Fruit fly (Drosophila melanogaster) whole organism, embryonic: ENCODE measurements around the gene Wdr59.

Source experiments
- Aef1 ChIP-seq: fragments of 200-800 bp; sonication (Bioruptor generic); IDR thresholded peaks from 3 replicates; pipeline ENCODE4 v1.3.6; 2022; ENCODE audit warnings: missing biosample characterization, missing genetic modification characterization
- Bdp1 ChIP-seq: fragments of 200-800 bp; sonication (Bioruptor generic); optimal IDR thresholded peaks from 3 replicates; lab custom pipeline; 2016; ENCODE audit warnings: missing biosample characterization, missing genetic modification characterization
- CG10267 ChIP-seq: fragments of 200-800 bp; sonication (Bioruptor generic); optimal IDR thresholded peaks from 2 replicates; lab custom pipeline; 2018; ENCODE audit warnings: missing biosample characterization, mild to moderate bottlenecking, missing genetic modification characterization, moderate library complexity
- CG10274 ChIP-seq: fragments of 200-800 bp; sonication (Bioruptor generic); optimal IDR thresholded peaks from 3 replicates; lab custom pipeline; 2017; ENCODE audit warnings: missing biosample characterization, mild to moderate bottlenecking, missing genetic modification characterization
- CG11696 ChIP-seq: fragments of 200-800 bp; sonication (Bioruptor generic); IDR thresholded peaks from 2 replicates; pipeline ENCODE4 v1.3.6; 2022; ENCODE audit warnings: missing biosample characterization, missing genetic modification characterization
- CG12104 ChIP-seq: fragments of 200-800 bp; sonication (Bioruptor generic); optimal IDR thresholded peaks from 3 replicates; lab custom pipeline; 2016; ENCODE audit warnings: missing biosample characterization, missing genetic modification characterization
- CG12942 ChIP-seq: fragments of 200-800 bp; sonication (Bioruptor generic); optimal IDR thresholded peaks from 3 replicates; lab custom pipeline; 2016; ENCODE audit warnings: missing biosample characterization, missing genetic modification characterization
- CG14014 ChIP-seq: fragments of 200-800 bp; sonication (Bioruptor generic); IDR thresholded peaks from 2 replicates; pipeline ENCODE4 v1.3.6; 2022; ENCODE audit warnings: missing biosample characterization, missing genetic modification characterization
- CG14667 ChIP-seq: fragments of 200-800 bp; sonication (Bioruptor generic); IDR thresholded peaks from 2 replicates; pipeline ENCODE4 v1.3.6; 2022; ENCODE audit warnings: missing biosample characterization, missing genetic modification characterization
- CG14710 ChIP-seq: fragments of 200-800 bp; sonication (Bioruptor generic); optimal IDR thresholded peaks from 3 replicates; lab custom pipeline; 2019; ENCODE audit warnings: missing biosample characterization, mild to moderate bottlenecking, missing genetic modification characterization, moderate library complexity
- CG18599 ChIP-seq: fragments of 200-800 bp; sonication (Bioruptor generic); optimal IDR thresholded peaks from 3 replicates; lab custom pipeline; 2017; ENCODE audit warnings: missing biosample characterization, missing genetic modification characterization, mild to moderate bottlenecking, moderate library complexity, missing genetic modification reagents
- CG18619 ChIP-seq: fragments of 200-800 bp; sonication (Bioruptor generic); optimal IDR thresholded peaks from 3 replicates; lab custom pipeline; 2017; ENCODE audit warnings: missing biosample characterization, mild to moderate bottlenecking, missing genetic modification characterization
- CG2875 ChIP-seq: fragments of 200-800 bp; sonication (Bioruptor generic); optimal IDR thresholded peaks from 2 replicates; lab custom pipeline; 2017; ENCODE audit warnings: missing biosample characterization, mild to moderate bottlenecking, missing genetic modification characterization, missing genetic modification reagents
- CG42726 ChIP-seq: fragments of 200-800 bp; sonication (Bioruptor generic); IDR thresholded peaks from 2 replicates; pipeline ENCODE4 v1.3.6; 2022; ENCODE audit warnings: missing biosample characterization, missing genetic modification characterization; ENCODE audit not compliant: partially characterized antibody
- CG4854 ChIP-seq: fragments of 200-800 bp; sonication (Bioruptor generic); optimal IDR thresholded peaks from 2 replicates; lab custom pipeline; 2016; ENCODE audit warnings: missing biosample characterization, missing genetic modification characterization, inconsistent platforms
- CG6175 ChIP-seq: fragments of 200-800 bp; sonication (Bioruptor generic); IDR thresholded peaks from 3 replicates; pipeline ENCODE4 v1.3.6; 2022; ENCODE audit warnings: missing biosample characterization, missing genetic modification characterization
- CG6765 ChIP-seq: fragments of 200-800 bp; sonication (Bioruptor generic); optimal IDR thresholded peaks from 3 replicates; lab custom pipeline; 2017; ENCODE audit warnings: missing biosample characterization, mild to moderate bottlenecking, missing genetic modification characterization
- CG6854 ChIP-seq: fragments of 200-800 bp; sonication (Bioruptor generic); optimal IDR thresholded peaks from 3 replicates; lab custom pipeline; 2017; ENCODE audit warnings: missing biosample characterization, mild to moderate bottlenecking, missing genetic modification characterization
- CG7271 ChIP-seq: fragments of 200-800 bp; sonication (Bioruptor generic); optimal IDR thresholded peaks from 2 replicates; lab custom pipeline; 2018; ENCODE audit warnings: missing biosample characterization, mild to moderate bottlenecking, missing genetic modification characterization, moderate library complexity
- CG7372 ChIP-seq: fragments of 200-800 bp; sonication (Bioruptor generic); IDR thresholded peaks from 2 replicates; pipeline ENCODE4 v1.3.6; 2022; ENCODE audit warnings: missing biosample characterization, missing genetic modification characterization
- CG7745 ChIP-seq: fragments of 200-800 bp; sonication (Bioruptor generic); optimal IDR thresholded peaks from 2 replicates; lab custom pipeline; 2018; ENCODE audit warnings: missing biosample characterization, mild to moderate bottlenecking, missing genetic modification characterization, moderate library complexity
- CG8944 ChIP-seq: fragments of 200-800 bp; sonication (Bioruptor generic); optimal IDR thresholded peaks from 3 replicates; lab custom pipeline; 2016; ENCODE audit warnings: missing biosample characterization, missing genetic modification characterization
- D ChIP-seq, 2 experiments: fragments of 200-800 bp in 1 of 2; fragments of >200 bp in 1 of 2; sonication (Bioruptor generic) in 1 of 2; optimal IDR thresholded peaks; 2 replicates in 1 of 2; 3 replicates in 1 of 2; lab custom pipeline; 2017; ENCODE audit warnings: mild to moderate bottlenecking in 1 of 2, missing biosample characterization in 1 of 2, missing genetic modification characterization in 1 of 2, missing genetic modification reagents in 1 of 2
- Gug ChIP-seq: fragments of 200-800 bp; sonication (Bioruptor generic); IDR thresholded peaks from 4 replicates; pipeline ENCODE4 v1.3.6; 2022; ENCODE audit warnings: missing biosample characterization, missing genetic modification characterization
- H15 ChIP-seq: fragments of 200-800 bp; sonication (Bioruptor generic); IDR thresholded peaks from 3 replicates; pipeline ENCODE4 v1.3.6; 2022; ENCODE audit warnings: missing biosample characterization, missing genetic modification characterization
- HLH3B ChIP-seq: fragments of 200-800 bp; sonication (Bioruptor generic); IDR thresholded peaks from 2 replicates; pipeline ENCODE4 v1.3.6; 2022; ENCODE audit warnings: missing biosample characterization, missing genetic modification characterization
- Hr3 ChIP-seq: fragments of 200-800 bp; sonication (Bioruptor generic); optimal IDR thresholded peaks from 3 replicates; lab custom pipeline; 2016; ENCODE audit warnings: missing biosample characterization, missing genetic modification characterization
- Ptx1 ChIP-seq: fragments of 200-800 bp; sonication (Bioruptor generic); IDR thresholded peaks from 2 replicates; pipeline ENCODE4 v1.3.6; 2022; ENCODE audit warnings: missing biosample characterization, missing genetic modification characterization
- al ChIP-seq: fragments of 200-800 bp; sonication (Bioruptor generic); IDR thresholded peaks from 2 replicates; pipeline ENCODE4 v1.3.6; 2022; ENCODE audit warnings: missing biosample characterization, missing genetic modification characterization
- ap ChIP-seq: fragments of 200-800 bp; sonication (Bioruptor generic); IDR thresholded peaks from 2 replicates; pipeline ENCODE4 v1.3.6; 2022; ENCODE audit warnings: missing biosample characterization, missing genetic modification characterization
- ara ChIP-seq: fragments of 200-800 bp; sonication (Bioruptor generic); IDR thresholded peaks from 2 replicates; pipeline ENCODE4 v1.3.6; 2022; ENCODE audit warnings: missing biosample characterization, missing genetic modification characterization
- bbx ChIP-seq: fragments of 200-800 bp; sonication (Bioruptor generic); IDR thresholded peaks from 2 replicates; pipeline ENCODE4 v1.3.6; 2022; ENCODE audit warnings: missing biosample characterization, missing genetic modification characterization; ENCODE audit not compliant: partially characterized antibody
- bcd ChIP-seq: fragments of 200-800 bp; sonication (Bioruptor generic); optimal IDR thresholded peaks from 2 replicates; lab custom pipeline; 2017; ENCODE audit warnings: missing biosample characterization, mild to moderate bottlenecking, missing genetic modification characterization
- cas ChIP-seq: fragments of 200-800 bp; sonication (Bioruptor generic); IDR thresholded peaks from 2 replicates; pipeline ENCODE4 v1.3.6; 2022; ENCODE audit warnings: missing biosample characterization, missing genetic modification characterization
- cato ChIP-seq: fragments of 200-800 bp; sonication (Bioruptor generic); optimal IDR thresholded peaks from 2 replicates; lab custom pipeline; 2016; ENCODE audit warnings: missing biosample characterization, missing genetic modification characterization, borderline replicate concordance
- dpn ChIP-seq, 2 experiments: fragments of 200-800 bp; sonication (Bioruptor generic); optimal IDR thresholded peaks; 3 replicates each; lab custom pipeline; 2016; ENCODE audit warnings: missing biosample characterization in 2 of 2, missing genetic modification characterization in 2 of 2
- emc ChIP-seq: fragments of 200-800 bp; sonication (Bioruptor generic); optimal IDR thresholded peaks from 2 replicates; lab custom pipeline; 2016; ENCODE audit warnings: missing biosample characterization, missing genetic modification characterization
- gsb ChIP-seq: fragments of 200-800 bp; sonication (Bioruptor generic); IDR thresholded peaks from 2 replicates; pipeline ENCODE4 v1.3.6; 2022; ENCODE audit warnings: missing biosample characterization, missing genetic modification characterization
- h ChIP-seq: fragments of >200 bp; optimal IDR thresholded peaks from 2 replicates; lab custom pipeline; 2017
- hkb ChIP-seq, 2 experiments: fragments of 200-800 bp in 1 of 2; fragments of >200 bp in 1 of 2; sonication (Bioruptor generic) in 1 of 2; IDR thresholded peaks in 1 of 2; optimal IDR thresholded peaks in 1 of 2; 2 replicates each; pipeline versions ENCODE4 v1.3.6 to Lab custom; 2017 to 2022; ENCODE audit warnings: missing biosample characterization in 1 of 2, missing genetic modification characterization in 1 of 2
- hth ChIP-seq: fragments of >200 bp; optimal IDR thresholded peaks from 2 replicates; lab custom pipeline; 2017; ENCODE audit warnings: inconsistent platforms
- jigr1 ChIP-seq: fragments of 200-800 bp; sonication (Bioruptor generic); IDR thresholded peaks from 3 replicates; pipeline ENCODE4 v1.3.6; 2022; ENCODE audit warnings: missing biosample characterization, missing genetic modification characterization
- mam ChIP-seq: fragments of 200-800 bp; sonication (Bioruptor generic); optimal IDR thresholded peaks from 3 replicates; lab custom pipeline; 2016; ENCODE audit warnings: missing biosample characterization, missing genetic modification characterization
- odd ChIP-seq: fragments of 200-800 bp; sonication (Bioruptor generic); optimal IDR thresholded peaks from 2 replicates; lab custom pipeline; 2017; ENCODE audit warnings: missing biosample characterization, mild to moderate bottlenecking, missing genetic modification characterization
- phol ChIP-seq: fragments of 200-800 bp; sonication (Bioruptor generic); optimal IDR thresholded peaks from 3 replicates; lab custom pipeline; 2018; ENCODE audit warnings: missing biosample characterization, mild to moderate bottlenecking, missing genetic modification characterization, moderate library complexity
- psq ChIP-seq: fragments of 200-800 bp; sonication (Bioruptor generic); optimal IDR thresholded peaks from 2 replicates; lab custom pipeline; 2017; ENCODE audit warnings: missing biosample characterization, missing genetic modification characterization
- row ChIP-seq: fragments of 200-800 bp; sonication (Bioruptor generic); IDR thresholded peaks from 3 replicates; pipeline ENCODE4 v1.3.6; 2022; ENCODE audit warnings: missing biosample characterization, missing genetic modification characterization
- sens ChIP-seq: fragments of 200-800 bp; sonication (Bioruptor generic); peaks from one replicate; lab custom pipeline; 2016; ENCODE audit warnings: missing biosample characterization, missing genetic modification characterization
- tgo ChIP-seq: fragments of 200-800 bp; sonication (Bioruptor generic); IDR thresholded peaks from 3 replicates; pipeline ENCODE4 v1.3.6; 2022; ENCODE audit warnings: missing biosample characterization, missing genetic modification characterization
- wdn ChIP-seq: fragments of 200-800 bp; sonication (Bioruptor generic); IDR thresholded peaks from 2 replicates; pipeline ENCODE4 v1.3.6; 2022; ENCODE audit warnings: missing biosample characterization, missing genetic modification characterization

Gene Wdr59

DNA sequence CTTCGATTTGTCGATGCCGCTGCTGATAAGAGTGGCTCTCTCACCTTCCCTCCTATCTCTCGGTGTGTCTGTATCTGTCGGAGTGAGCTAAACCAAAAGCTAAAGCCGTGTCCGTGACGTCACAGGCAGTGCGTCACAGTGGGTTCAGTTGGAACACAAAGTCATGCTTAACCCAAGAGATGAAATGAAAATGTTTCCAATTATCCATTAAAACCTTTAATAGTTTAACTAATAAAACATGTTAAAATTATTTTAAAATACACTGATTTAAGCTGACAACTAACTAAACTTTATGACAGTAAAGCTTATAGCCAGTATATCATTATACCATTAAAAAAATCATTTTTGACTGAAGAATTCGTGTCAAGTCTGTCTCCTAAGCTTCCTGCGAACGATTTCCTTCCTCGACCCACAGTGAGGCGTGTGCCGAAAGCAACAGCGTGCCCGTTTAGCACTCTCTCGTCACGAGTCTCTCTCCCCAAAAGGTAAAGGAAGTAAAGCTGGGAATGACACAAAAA is 21.8 kb downstream of the Wdr59 start, which contains the start of gene Idua (continued):
- peak; percentile 72 for TF ChIP-seq CG6765 (GFP tag; lab: Kevin White, UChicago)
- TF ChIP-seq Bdp1 (GFP tag; lab: Kevin White, UChicago): no peak
- TF ChIP-seq wdn: no peak
- TF ChIP-seq CG4854 (GFP tag; lab: Kevin White, UChicago): peak; percentile 7
- TF ChIP-seq CG42726 (GFP tag; lab: Robert Waterston, UW): no peak
- peak; percentile 72 for TF ChIP-seq phol
- TF ChIP-seq CG10274 (GFP tag; lab: Kevin White, UChicago): peak; percentile 44
- TF ChIP-seq jigr1 (GFP tag; lab: Robert Waterston, UW): 0 out of 3 replicates have a peak, but pooled peaks have one; percentile 32
- peak; percentile 52 for TF ChIP-seq Hr3
- TF ChIP-seq tgo (GFP tag; lab: Robert Waterston, UW): peak; percentile 57
- TF ChIP-seq gsb (GFP tag; lab: Robert Waterston, UW): peak; percentile 40; the same call in 1 of the 2 replicates
- TF ChIP-seq CG7271 (tag; lab: Kevin White, UChicago): no peak
- peak; percentile 66 for TF ChIP-seq Ptx1 (GFP tag; lab: Robert Waterston, UW)
- no peak for TF ChIP-seq bbx
- peak; percentile 13; the same call in 1 of the 2 replicates for TF ChIP-seq cas (GFP tag; lab: Robert Waterston, UW)
- TF ChIP-seq CG7372 (GFP tag; lab: Robert Waterston, UW): peak; percentile 24; the same call in 1 of the 2 replicates
- peak; percentile 82 for TF ChIP-seq CG6854 (GFP tag; lab: Kevin White, UChicago)
- peak; percentile 69 for TF ChIP-seq Gug (GFP tag; lab: Robert Waterston, UW)
- TF ChIP-seq cato (GFP tag; lab: Kevin White, UChicago): no peak
- peak; percentile 38 for TF ChIP-seq mam (GFP tag; lab: Kevin White, UChicago)
- peak; percentile 77 for TF ChIP-seq CG14014 (GFP tag; lab: Robert Waterston, UW)
- no peak for TF ChIP-seq CG7745
- no peak for TF ChIP-seq h (lab: Kevin White, UChicago)
- peak; percentile 90 for TF ChIP-seq sens (GFP tag; lab: Kevin White, UChicago)
- TF ChIP-seq CG14710 (tag; lab: Kevin White, UChicago): peak; percentile 48
- peak; percentile 53 for TF ChIP-seq CG12104 (GFP tag; lab: Kevin White, UChicago)
- TF ChIP-seq ara (GFP tag; lab: Robert Waterston, UW): 0 out of 2 replicates have a peak, but pooled peaks have one; percentile 3
- no peak for TF ChIP-seq hth
- no peak for TF ChIP-seq D (optimal IDR thresholded peaks at IDR 0.05; lab: Kevin White, UChicago)
- peak; percentile 76 for TF ChIP-seq D (GFP tag; optimal IDR thresholded peaks at IDR 0.05; lab: Kevin White, UChicago)
- peak; percentile 38 for TF ChIP-seq CG12942 (GFP tag; lab: Kevin White, UChicago)
- peak; percentile 60 for TF ChIP-seq HLH3B (GFP tag; lab: Robert Waterston, UW)
- peak; percentile 78 for TF ChIP-seq bcd (GFP tag; lab: Kevin White, UChicago)
- TF ChIP-seq CG10267 (tag; lab: Kevin White, UChicago): peak; percentile 66
- TF ChIP-seq CG11696 (GFP tag; lab: Robert Waterston, UW): 0 out of 2 replicates have a peak, but pooled peaks have one; percentile 33
- 0 out of 3 replicates have a peak, but pooled peaks have one; percentile 52 for TF ChIP-seq CG6175 (GFP tag; lab: Robert Waterston, UW)
- peak; percentile 47; the same call in 2 of the 3 replicates for TF ChIP-seq Aef1 (GFP tag; lab: Robert Waterston, UW)
- TF ChIP-seq ap (GFP tag; lab: Robert Waterston, UW): no peak
- TF ChIP-seq row: peak; percentile 78
- peak; percentile 53 for TF ChIP-seq CG14667
- TF ChIP-seq emc (GFP tag; lab: Kevin White, UChicago): no peak
- TF ChIP-seq CG8944 (GFP tag; lab: Kevin White, UChicago): peak; percentile 15
- peak; percentile 91 for TF ChIP-seq CG18599 (GFP tag; lab: Kevin White, UChicago)
- TF ChIP-seq H15 (GFP tag; lab: Robert Waterston, UW): 0 out of 3 replicates have a peak, but pooled peaks have one; percentile 42
- peak; percentile 80 for TF ChIP-seq odd (GFP tag; lab: Kevin White, UChicago)
- TF ChIP-seq hkb (optimal IDR thresholded peaks at IDR 0.05; lab: Kevin White, UChicago): no peak
- TF ChIP-seq hkb (GFP tag; IDR thresholded peaks at IDR 0.05; lab: Robert Waterston, UW): peak; percentile 81
- peak; percentile 66 for TF ChIP-seq CG18619 (GFP tag; lab: Kevin White, UChicago)
- TF ChIP-seq CG2875 (GFP tag; lab: Kevin White, UChicago): peak; percentile 50
- peak; percentile 37 for TF ChIP-seq psq
- TF ChIP-seq al (GFP tag; lab: Robert Waterston, UW): peak; percentile 39; the same call in 1 of the 2 replicates
- TF ChIP-seq dpn (GFP tag; optimal IDR thresholded peaks at IDR 0.05; lab: Kevin White, UChicago): peak in 1 of 2 experiments; percentile 62
